Fruit fly (Drosophila melanogaster): ENCODE results near the gene CG7420.
A peak's percentile ranks its signal among the peaks of the same experiment; 100 is the strongest.

Gene CG7420

dm6 chr2L:1473427-1473826 lies 29.3 kb downstream of the CG7420 start (continued):
- TF ChIP-seq Kr (GFP tag; optimal IDR thresholded peaks at IDR 0.05), result peak; percentile 19
- no peak for TF ChIP-seq CG3281 (GFP tag; optimal IDR thresholded peaks at IDR 0.05)
- no peak for TF ChIP-seq tx (GFP tag; optimal IDR thresholded peaks at IDR 0.05)
- TF ChIP-seq Hey (tag; optimal IDR thresholded peaks at IDR 0.05), result peak; percentile 47
- no peak for TF ChIP-seq CG6854 (GFP tag; optimal IDR thresholded peaks at IDR 0.05)
- peak; percentile 35 for TF ChIP-seq Oli (tag; optimal IDR thresholded peaks at IDR 0.05)
- TF ChIP-seq psq (GFP tag; optimal IDR thresholded peaks at IDR 0.05), result no peak
- no peak for TF ChIP-seq Myb (GFP tag; optimal IDR thresholded peaks at IDR 0.05)
- no peak for TF ChIP-seq maf-S (GFP tag; optimal IDR thresholded peaks at IDR 0.05)
- TF ChIP-seq hbn (GFP tag; IDR thresholded peaks at IDR 0.05; ENCODE audit: partially characterized antibody), result no peak
- TF ChIP-seq CG17328 (GFP tag; IDR thresholded peaks at IDR 0.05), result peak; percentile 52; the same call in 1 of the 2 replicates
- 0 out of 2 replicates have a peak, but pooled peaks have one; percentile 36 for TF ChIP-seq CG14441 (GFP tag; IDR thresholded peaks at IDR 0.05)
- no peak for TF ChIP-seq Elba2 (GFP tag; optimal IDR thresholded peaks at IDR 0.05)
- TF ChIP-seq Bgb (GFP tag; IDR thresholded peaks at IDR 0.05; ENCODE audit: partially characterized antibody), result no peak
- TF ChIP-seq Nf-YB (GFP tag; optimal IDR thresholded peaks at IDR 0.05), result no peak
- no peak for TF ChIP-seq CG4328 (GFP tag; optimal IDR thresholded peaks at IDR 0.05)
- no peak for TF ChIP-seq al (GFP tag; IDR thresholded peaks at IDR 0.05)
- TF ChIP-seq zfh2 (GFP tag; optimal IDR thresholded peaks at IDR 0.05), result no peak
- no peak for TF ChIP-seq CG32767 (GFP tag; IDR thresholded peaks at IDR 0.05)
- TF ChIP-seq CG15269 (tag; optimal IDR thresholded peaks at IDR 0.05), result peak; percentile 3
- TF ChIP-seq pzg (GFP tag; optimal IDR thresholded peaks at IDR 0.05), result no peak
- no peak for TF ChIP-seq CG9876 (GFP tag; optimal IDR thresholded peaks at IDR 0.05)
- TF ChIP-seq CG4360 (GFP tag; IDR thresholded peaks at IDR 0.05), result peak; percentile 54
- TF ChIP-seq CG5180 (GFP tag; optimal IDR thresholded peaks at IDR 0.05), result peak; percentile 4
- TF ChIP-seq CG11085 (GFP tag; IDR thresholded peaks at IDR 0.05), result 0 out of 2 replicates have a peak, but pooled peaks have one; percentile 13
- TF ChIP-seq inv (GFP tag; IDR thresholded peaks at IDR 0.05; ENCODE audit: partially characterized antibody), result no peak
- TF ChIP-seq gcm (GFP tag; optimal IDR thresholded peaks at IDR 0.05), result peak; percentile 41
- no peak for TF ChIP-seq Adf1 (GFP tag; IDR thresholded peaks at IDR 0.05)
- no peak for TF ChIP-seq CG4617 (GFP tag; optimal IDR thresholded peaks at IDR 0.05; ENCODE audit: borderline replicate concordance)
- no peak for TF ChIP-seq CG6765 (GFP tag; optimal IDR thresholded peaks at IDR 0.05)
- no peak for TF ChIP-seq CG17912 (GFP tag; optimal IDR thresholded peaks at IDR 0.05)
- TF ChIP-seq sens (GFP tag), result peak; percentile 85
- no peak for TF ChIP-seq CG14965 (GFP tag; optimal IDR thresholded peaks at IDR 0.05; ENCODE audit: borderline replicate concordance)
- TF ChIP-seq CG10462 (GFP tag; optimal IDR thresholded peaks at IDR 0.05), result no peak
- no peak for TF ChIP-seq CrebB (tag; optimal IDR thresholded peaks at IDR 0.05)
- 0 out of 2 replicates have a peak, but pooled peaks have one; percentile 11 for TF ChIP-seq CG7372 (GFP tag; IDR thresholded peaks at IDR 0.05)
- peak; percentile 19 to 61 for TF ChIP-seq chif (GFP tag; optimal IDR thresholded peaks at IDR 0.05)
- no peak for TF ChIP-seq Dip2 (GFP tag; IDR thresholded peaks at IDR 0.05)
- TF ChIP-seq Atf3 (GFP tag; optimal IDR thresholded peaks at IDR 0.05), result no peak
- TF ChIP-seq dan (GFP tag; IDR thresholded peaks at IDR 0.05), result peak; percentile 67
- TF ChIP-seq CG9727 (GFP tag; optimal IDR thresholded peaks at IDR 0.05), result peak; percentile 66
- peak; percentile 41 for TF ChIP-seq mam (GFP tag; optimal IDR thresholded peaks at IDR 0.05)
- no peak for TF ChIP-seq ewg (GFP tag; optimal IDR thresholded peaks at IDR 0.05)
- TF ChIP-seq Opbp (GFP tag; IDR thresholded peaks at IDR 0.05; ENCODE audit: partially characterized antibody), result no peak
- TF ChIP-seq gro (GFP tag; optimal IDR thresholded peaks at IDR 0.05), result no peak
- peak; percentile 39 for TF ChIP-seq CG15696 (tag; optimal IDR thresholded peaks at IDR 0.05)
- TF ChIP-seq jing (GFP tag; optimal IDR thresholded peaks at IDR 0.05), result no peak
- no peak for TF ChIP-seq amos (GFP tag; IDR thresholded peaks at IDR 0.05; ENCODE audit: partially characterized antibody)
- no peak for TF ChIP-seq CG3995 (GFP tag; optimal IDR thresholded peaks at IDR 0.05)
- peak; percentile 21 for TF ChIP-seq disco-r (GFP tag; optimal IDR thresholded peaks at IDR 0.05)
- no peak for TF ChIP-seq tup (GFP tag; optimal IDR thresholded peaks at IDR 0.05)

All from whole organism, embryonic.